Fruit fly (Drosophila melanogaster): ENCODE data around the gene CG9123.

The CG9123 gene

dm6 chrX:15352692-15353091 lies 10.8 kb upstream of the CG9123 start:
- TF ChIP-seq Med (GFP tag) = peak; percentile 54
- no peak for TF ChIP-seq nerfin-2 (GFP tag; IDR thresholded peaks at IDR 0.05; ENCODE audit: partially characterized antibody)

- TF ChIP-seq CG1792 (GFP tag; optimal IDR thresholded peaks at IDR 0.05) = no peak
- peak; percentile 9 for TF ChIP-seq CG30403 (GFP tag; optimal IDR thresholded peaks at IDR 0.05)
- TF ChIP-seq CG1832 (GFP tag; optimal IDR thresholded peaks at IDR 0.05) = no peak
- TF ChIP-seq CG14860 (GFP tag; IDR thresholded peaks at IDR 0.05; ENCODE audit: partially characterized antibody) = peak; percentile 48; the same call in 2 of the 3 replicates
- TF ChIP-seq Mrtf (GFP tag; IDR thresholded peaks at IDR 0.05) = no peak
- no peak for TF ChIP-seq NFAT (GFP tag; IDR thresholded peaks at IDR 0.05)
- no peak for TF ChIP-seq pita (GFP tag; optimal IDR thresholded peaks at IDR 0.05)
- TF ChIP-seq HLH4C (GFP tag; IDR thresholded peaks at IDR 0.05; ENCODE audit: partially characterized antibody) = peak; percentile 40
- peak; percentile 53; the same call in 1 of the 2 replicates for TF ChIP-seq unc-4 (GFP tag; IDR thresholded peaks at IDR 0.05; ENCODE audit: partially characterized antibody)
- TF ChIP-seq Dbx (GFP tag; IDR thresholded peaks at IDR 0.05) = no peak
- TF ChIP-seq Xbp1 (GFP tag; optimal IDR thresholded peaks at IDR 0.05) = no peak
- TF ChIP-seq chinmo (GFP tag; IDR thresholded peaks at IDR 0.05; ENCODE audit: partially characterized antibody) = 0 out of 4 replicates have a peak, but pooled peaks have one; percentile 41
- no peak for TF ChIP-seq Atf6 (GFP tag; IDR thresholded peaks at IDR 0.05)
- TF ChIP-seq hbn (GFP tag; IDR thresholded peaks at IDR 0.05; ENCODE audit: partially characterized antibody) = peak; percentile 51
- TF ChIP-seq CG8944 (GFP tag; optimal IDR thresholded peaks at IDR 0.05) = no peak
- TF ChIP-seq stwl (tag; optimal IDR thresholded peaks at IDR 0.05) = peak; percentile 10
- no peak for TF ChIP-seq lab (GFP tag; optimal IDR thresholded peaks at IDR 0.05)
- TF ChIP-seq MBD-R2 (GFP tag; IDR thresholded peaks at IDR 0.05) = peak; percentile 66
- TF ChIP-seq CG12942 (GFP tag; optimal IDR thresholded peaks at IDR 0.05) = no peak
- TF ChIP-seq nmo (GFP tag; optimal IDR thresholded peaks at IDR 0.05) = peak; percentile 21
- peak; percentile 69 for TF ChIP-seq amos (GFP tag; IDR thresholded peaks at IDR 0.05; ENCODE audit: partially characterized antibody)
- no peak for TF ChIP-seq CG6689 (GFP tag; IDR thresholded peaks at IDR 0.05)
- TF ChIP-seq aop (GFP tag; IDR thresholded peaks at IDR 0.05) = no peak
- no peak for TF ChIP-seq run (tag; optimal IDR thresholded peaks at IDR 0.05)
- TF ChIP-seq nerfin-2 (GFP tag; IDR thresholded peaks at IDR 0.05; ENCODE audit: partially characterized antibody) = peak; percentile 47
- peak; percentile 20 for TF ChIP-seq CG30020 (tag; optimal IDR thresholded peaks at IDR 0.05)
- TF ChIP-seq ash1 (GFP tag; optimal IDR thresholded peaks at IDR 0.05) = no peak
- TF ChIP-seq CG6791 (GFP tag; IDR thresholded peaks at IDR 0.05; ENCODE audit: partially characterized antibody) = peak; percentile 84
- TF ChIP-seq ato (GFP tag; IDR thresholded peaks at IDR 0.05; ENCODE audit: partially characterized antibody) = peak; percentile 60; the same call in 1 of the 2 replicates
- TF ChIP-seq gsb-n (tag; optimal IDR thresholded peaks at IDR 0.05) = no peak
- TF ChIP-seq CG9932 (GFP tag; IDR thresholded peaks at IDR 0.05) = peak; percentile 53
- peak; percentile 78 for TF ChIP-seq Dref (GFP tag; IDR thresholded peaks at IDR 0.05)
- peak; percentile 9 for TF ChIP-seq CG18262 (tag; optimal IDR thresholded peaks at IDR 0.05)
- no peak for TF ChIP-seq CG34376 (GFP tag; optimal IDR thresholded peaks at IDR 0.05)
- peak; percentile 69; the same call in 3 of the 4 replicates for TF ChIP-seq Dll (GFP tag; IDR thresholded peaks at IDR 0.05; ENCODE audit: partially characterized antibody)
- TF ChIP-seq cas (GFP tag; IDR thresholded peaks at IDR 0.05) = no peak
- no peak for TF ChIP-seq oc (tag; optimal IDR thresholded peaks at IDR 0.05)
- TF ChIP-seq knrl (GFP tag; IDR thresholded peaks at IDR 0.05; ENCODE audit: partially characterized antibody) = peak; percentile 57; the same call in 2 of the 3 replicates
- peak; percentile 30 for TF ChIP-seq CG4617 (GFP tag; optimal IDR thresholded peaks at IDR 0.05; ENCODE audit: borderline replicate concordance)
- TF ChIP-seq BEAF-32 (GFP tag; optimal IDR thresholded peaks at IDR 0.05) = peak; percentile 68
- TF ChIP-seq Opbp (GFP tag; IDR thresholded peaks at IDR 0.05; ENCODE audit: partially characterized antibody) = peak; percentile 63; the same call in 2 of the 3 replicates
- TF ChIP-seq CG15514 (GFP tag; optimal IDR thresholded peaks at IDR 0.05) = peak; percentile 43
- peak; percentile 21 for TF ChIP-seq CoRest (tag; optimal IDR thresholded peaks at IDR 0.05)
These were observed 2.8 kb upstream of the CG9123 start, which contains the start of the genes CG12608 and Prp5 for dm6 chrX:15344473-15345331. Gene CG12608, minus strand, starts transcription at chrX:15344625. Gene Prp5, plus strand, starts transcription at chrX:15345169.

Data from whole organism, embryonic.